Fruit fly (Drosophila melanogaster): ENCODE measurements around the gene blanks.

dm6 chr3L:5479490-5479889, 19.3 kb downstream of the blanks start, which contains the start of gene CG4835:
- TF ChIP-seq spab (GFP tag; optimal IDR thresholded peaks at IDR 0.05) (no peak), Ets96B (tag; optimal IDR thresholded peaks at IDR 0.05) (no peak), esn (GFP tag; optimal IDR thresholded peaks at IDR 0.05) (no peak), Eip93F (GFP tag; optimal IDR thresholded peaks at IDR 0.05) (no peak), acj6 (GFP tag; optimal IDR thresholded peaks at IDR 0.05) (no peak), salr (GFP tag; optimal IDR thresholded peaks at IDR 0.05) (no peak)

All from whole organism, prepupa.